Fruit fly (Drosophila melanogaster) whole organism, adult: Measurements from ENCODE around the gene crol.

Experiments
- CG11617 ChIP-seq: fragments of 200-800 bp; sonication (Bioruptor generic); optimal IDR thresholded peaks from 2 replicates; lab custom pipeline; 2017; ENCODE audit warnings: mild to moderate bottlenecking, missing biosample characterization, missing genetic modification reagents, missing genetic modification characterization
- CG12768 ChIP-seq: fragments of 200-800 bp; sonication (Bioruptor generic); optimal IDR thresholded peaks from 2 replicates; lab custom pipeline; 2017; ENCODE audit warnings: missing biosample characterization, missing genetic modification characterization, mild to moderate bottlenecking, moderate library complexity, missing genetic modification reagents
- CG14711 ChIP-seq: fragments of 200-800 bp; sonication (Bioruptor generic); optimal IDR thresholded peaks from 2 replicates; lab custom pipeline; 2018; ENCODE audit warnings: missing biosample characterization, mild to moderate bottlenecking, missing genetic modification characterization, moderate library complexity
- CG33017 ChIP-seq: fragments of 200-800 bp; sonication (Bioruptor generic); optimal IDR thresholded peaks from 2 replicates; lab custom pipeline; 2018; ENCODE audit warnings: missing biosample characterization, mild to moderate bottlenecking, missing genetic modification characterization, moderate library complexity
- CG5204 ChIP-seq: fragments of 200-800 bp; sonication (Bioruptor generic); optimal IDR thresholded peaks from 2 replicates; lab custom pipeline; 2016; ENCODE audit warnings: missing biosample characterization, missing genetic modification characterization
- CG7045 ChIP-seq: fragments of 200-800 bp; sonication (Bioruptor generic); optimal IDR thresholded peaks from 2 replicates; lab custom pipeline; 2017; ENCODE audit warnings: missing biosample characterization, mild to moderate bottlenecking, missing genetic modification characterization
- CG7101 ChIP-seq: fragments of 200-800 bp; sonication (Bioruptor generic); optimal IDR thresholded peaks from 2 replicates; lab custom pipeline; 2018; ENCODE audit warnings: missing biosample characterization, mild to moderate bottlenecking, missing genetic modification characterization, moderate library complexity
- Clk ChIP-seq: fragments of 200-800 bp; sonication (Bioruptor generic); optimal IDR thresholded peaks from 2 replicates; lab custom pipeline; 2017; ENCODE audit warnings: missing biosample characterization, missing genetic modification characterization
- bab1 ChIP-seq: fragments of 200-800 bp; sonication (Bioruptor generic); optimal IDR thresholded peaks from 3 replicates; lab custom pipeline; 2019; ENCODE audit warnings: missing biosample characterization, mild to moderate bottlenecking, missing genetic modification characterization, moderate library complexity
- cic ChIP-seq: fragments of 200-800 bp; sonication (Bioruptor generic); optimal IDR thresholded peaks from 2 replicates; lab custom pipeline; 2017; ENCODE audit warnings: missing biosample characterization, mild to moderate bottlenecking, missing genetic modification characterization, moderate library complexity
- cnc ChIP-seq, 2 experiments: fragments of >200 bp; optimal IDR thresholded peaks; 2 replicates each; lab custom pipeline; 2017
- kay ChIP-seq: fragments of 200-800 bp; sonication (Bioruptor generic); peaks from one replicate; lab custom pipeline; 2016; ENCODE audit warnings: missing biosample characterization, missing genetic modification characterization, borderline replicate concordance
- ovo ChIP-seq: fragments of 200-800 bp; sonication (Bioruptor generic); optimal IDR thresholded peaks from 2 replicates; lab custom pipeline; 2016; ENCODE audit warnings: missing biosample characterization, missing genetic modification characterization
- pad ChIP-seq: fragments of 200-800 bp; sonication (Bioruptor generic); optimal IDR thresholded peaks from 3 replicates; lab custom pipeline; 2017; ENCODE audit warnings: missing biosample characterization, missing genetic modification characterization, mild to moderate bottlenecking, moderate library complexity, missing genetic modification reagents
- toe ChIP-seq: fragments of 200-800 bp; sonication (Bioruptor generic); optimal IDR thresholded peaks from 2 replicates; lab custom pipeline; 2016; ENCODE audit warnings: missing biosample characterization, missing genetic modification characterization

The crol gene

DNA sequence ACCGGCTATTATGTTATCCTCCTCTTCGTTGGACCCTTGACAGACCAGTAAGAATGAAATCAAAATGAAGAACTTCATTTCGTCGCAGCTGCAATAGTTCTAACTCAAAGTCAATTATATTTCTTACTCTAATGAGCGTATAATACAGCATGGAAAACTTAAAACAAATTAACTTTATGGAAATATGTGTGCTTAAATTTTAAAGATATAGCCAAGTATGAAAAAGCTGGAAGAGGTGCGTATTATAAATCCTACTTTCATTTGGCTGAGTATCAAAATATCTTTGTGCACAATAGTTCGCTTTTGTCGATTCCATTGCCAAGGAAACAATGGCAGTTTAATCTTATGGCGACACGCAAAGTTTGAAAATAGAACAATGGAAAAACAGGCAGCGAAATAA is 54.8 kb downstream of the crol start, which contains the start of gene Sfp33A1:
Gene Sfp33A1 (minus strand): TSS at position 101 of the 400 bp plus-strand sequence.
- TF ChIP-seq CG33017 (tag; lab: Kevin White, UChicago) (no peak), kay (GFP tag; lab: Kevin White, UChicago) (peak; percentile 8)

- TF ChIP-seq CG14711 (tag; lab: Kevin White, UChicago), result no peak
- TF ChIP-seq CG11617 (GFP tag; lab: Kevin White, UChicago), result no peak
- no peak for TF ChIP-seq cic (GFP tag; lab: Kevin White, UChicago)
- no peak for TF ChIP-seq toe (GFP tag; lab: Kevin White, UChicago)
- TF ChIP-seq CG12768, result no peak
- no peak for TF ChIP-seq CG7101 (tag; lab: Kevin White, UChicago)
- TF ChIP-seq kay (GFP tag; lab: Kevin White, UChicago), result no peak
- TF ChIP-seq CG33017 (tag; lab: Kevin White, UChicago), result no peak
- TF ChIP-seq bab1 (GFP tag; lab: Kevin White, UChicago), result no peak
- TF ChIP-seq Clk (GFP tag; lab: Kevin White, UChicago), result no peak
- no peak for TF ChIP-seq cnc (optimal IDR thresholded peaks at IDR 0.05; lab: Kevin White, UChicago)
- no peak for TF ChIP-seq ovo (GFP tag; lab: Kevin White, UChicago)
Measured at dm6 chr2L:11753922-11754321, 55.3 kb downstream of the crol start, which contains the start of gene CG42471. Gene CG42471 (minus strand): TSS chr2L:11754022.

- TF ChIP-seq CG7101 (tag; lab: Kevin White, UChicago), result no peak
- TF ChIP-seq pad, result no peak
- TF ChIP-seq CG5204 (GFP tag; lab: Kevin White, UChicago), result no peak
- TF ChIP-seq toe (GFP tag; lab: Kevin White, UChicago), result no peak
- TF ChIP-seq cnc (optimal IDR thresholded peaks at IDR 0.05; lab: Kevin White, UChicago), result no peak
- no peak for TF ChIP-seq bab1 (GFP tag; lab: Kevin White, UChicago)
- TF ChIP-seq CG11617 (GFP tag; lab: Kevin White, UChicago), result no peak
- TF ChIP-seq CG14711 (tag; lab: Kevin White, UChicago), result no peak
- TF ChIP-seq Clk (GFP tag; lab: Kevin White, UChicago), result no peak
- no peak for TF ChIP-seq cic (GFP tag; lab: Kevin White, UChicago)
- no peak for TF ChIP-seq CG7045 (GFP tag; lab: Kevin White, UChicago)
- no peak for TF ChIP-seq CG12768
Measured at dm6 chr2L:11753455-11753854, 55.8 kb downstream of the crol start, which contains the start of gene CG42470. Gene CG42470 (minus strand): TSS chr2L:11753555.
